Fruit fly (Drosophila melanogaster): Measurements from ENCODE around the gene GCC185.

GCC185 gene

DNA sequence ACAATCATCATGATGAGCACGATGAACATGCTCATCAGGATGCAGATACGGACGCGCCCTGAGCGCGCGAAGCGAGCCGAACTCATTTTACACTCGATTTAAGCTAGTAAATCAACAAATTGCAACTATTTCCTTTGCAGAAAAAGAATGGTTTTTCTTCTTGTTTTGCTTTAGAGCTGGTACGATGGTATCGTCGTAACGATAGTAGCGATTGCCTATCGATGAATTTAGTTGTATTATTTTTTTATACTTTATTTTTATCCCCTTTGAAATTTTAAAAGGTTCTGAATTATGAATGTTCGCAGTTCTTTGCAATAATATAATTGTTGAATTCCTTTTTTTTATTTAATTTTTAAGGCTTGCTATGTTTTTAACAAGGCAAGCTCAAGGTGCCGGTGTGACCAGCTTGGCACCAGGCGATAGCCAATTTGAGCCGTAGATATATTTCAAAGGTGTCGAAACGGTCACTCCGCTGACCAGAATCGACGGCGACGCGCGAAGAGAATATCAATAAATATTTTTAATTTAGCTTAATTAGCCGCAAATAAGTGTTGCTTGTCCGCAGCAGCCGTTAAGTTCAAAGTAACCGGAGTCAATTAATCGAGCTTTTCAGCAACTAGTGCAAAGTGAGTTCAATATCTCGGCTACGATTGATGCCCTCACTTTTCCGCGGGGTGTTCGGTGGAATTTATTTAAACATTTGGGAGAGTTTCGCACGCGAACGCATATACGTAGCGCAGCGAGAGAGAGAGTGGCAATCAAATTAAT, 43.1 kb upstream of the GCC185 start, which contains the start of the genes CG12213 and GC1 (continued):
- peak; percentile 60 for TF ChIP-seq sqz (GFP tag; optimal IDR thresholded peaks at IDR 0.05)
- TF ChIP-seq Dref (GFP tag; IDR thresholded peaks at IDR 0.05), result peak; percentile 76
- TF ChIP-seq nerfin-1 (tag; optimal IDR thresholded peaks at IDR 0.05), result peak; percentile 39
- no peak for TF ChIP-seq kni (GFP tag; optimal IDR thresholded peaks at IDR 0.05)
- TF ChIP-seq CG11504 (tag; optimal IDR thresholded peaks at IDR 0.05), result peak; percentile 56
- peak; percentile 7 for TF ChIP-seq CG13775 (GFP tag; optimal IDR thresholded peaks at IDR 0.05)
- peak; percentile 75 for TF ChIP-seq Nf-YC (tag; optimal IDR thresholded peaks at IDR 0.05)
- 0 out of 2 replicates have a peak, but pooled peaks have one; percentile 28 for TF ChIP-seq NFAT (GFP tag; IDR thresholded peaks at IDR 0.05)
- TF ChIP-seq NfI (GFP tag; optimal IDR thresholded peaks at IDR 0.05), result peak; percentile 18
- peak; percentile 8 for TF ChIP-seq dmrt11E (tag; optimal IDR thresholded peaks at IDR 0.05)
- no peak for TF ChIP-seq HLHmδ (GFP tag; optimal IDR thresholded peaks at IDR 0.05)
- TF ChIP-seq Dek (tag; optimal IDR thresholded peaks at IDR 0.05), result peak; percentile 56
- peak; percentile 99 for TF ChIP-seq knrl (GFP tag; IDR thresholded peaks at IDR 0.05; ENCODE audit: partially characterized antibody)
- TF ChIP-seq slbo (GFP tag; IDR thresholded peaks at IDR 0.05), result peak; percentile 25; the same call in 1 of the 2 replicates
- TF ChIP-seq Trl (optimal IDR thresholded peaks at IDR 0.05), result peak; percentile 29 to 62
- TF ChIP-seq Trl (GFP tag; optimal IDR thresholded peaks at IDR 0.05), result peak; percentile 4
- peak; percentile 93 for TF ChIP-seq ato (GFP tag; IDR thresholded peaks at IDR 0.05; ENCODE audit: partially characterized antibody)
- peak; percentile 93 for TF ChIP-seq Sry-δ (GFP tag; optimal IDR thresholded peaks at IDR 0.05)
- TF ChIP-seq CG2116 (GFP tag; optimal IDR thresholded peaks at IDR 0.05), result peak; percentile 83
- peak; percentile 33 for TF ChIP-seq scrt (GFP tag; optimal IDR thresholded peaks at IDR 0.05)
- TF ChIP-seq lmd (GFP tag; IDR thresholded peaks at IDR 0.05), result no peak
- no peak; the same call in 1 of the 2 replicates for TF ChIP-seq sob (GFP tag; IDR thresholded peaks at IDR 0.05)
- TF ChIP-seq CG42726 (GFP tag; IDR thresholded peaks at IDR 0.05; ENCODE audit: partially characterized antibody), result peak; percentile 97
- peak; percentile 42 for TF ChIP-seq CG17385 (GFP tag; optimal IDR thresholded peaks at IDR 0.05)
- TF ChIP-seq yki (optimal IDR thresholded peaks at IDR 0.05), result no peak
- no peak for TF ChIP-seq CG3065 (GFP tag; optimal IDR thresholded peaks at IDR 0.05)
- peak; percentile 94 for TF ChIP-seq mld (GFP tag; IDR thresholded peaks at IDR 0.05; ENCODE audit: partially characterized antibody)
- no peak for TF ChIP-seq abd-A (tag; optimal IDR thresholded peaks at IDR 0.05)
- peak; percentile 85 for TF ChIP-seq Med (GFP tag)
- TF ChIP-seq CG9932 (GFP tag; IDR thresholded peaks at IDR 0.05), result peak; percentile 73; the same call in 1 of the 2 replicates
- peak; percentile 69 for TF ChIP-seq CG15514 (GFP tag; optimal IDR thresholded peaks at IDR 0.05)
- TF ChIP-seq CG10147 (GFP tag; optimal IDR thresholded peaks at IDR 0.05), result peak; percentile 4
- 0 out of 3 replicates have a peak, but pooled peaks have one; percentile 12 for TF ChIP-seq CG34422 (GFP tag; IDR thresholded peaks at IDR 0.05)
- TF ChIP-seq Jarid2 (GFP tag; optimal IDR thresholded peaks at IDR 0.05), result peak; percentile 26
- TF ChIP-seq Rfx (GFP tag; IDR thresholded peaks at IDR 0.05), result peak; percentile 35; the same call in 1 of the 2 replicates
- TF ChIP-seq Elba2 (GFP tag; optimal IDR thresholded peaks at IDR 0.05), result peak; percentile 6
- peak; percentile 38 for TF ChIP-seq CG18262 (tag; optimal IDR thresholded peaks at IDR 0.05)
- TF ChIP-seq rib (GFP tag; IDR thresholded peaks at IDR 0.05), result no peak
- TF ChIP-seq HHEX (GFP tag; optimal IDR thresholded peaks at IDR 0.05), result no peak
- TF ChIP-seq CG32767 (GFP tag; IDR thresholded peaks at IDR 0.05), result no peak
- peak; percentile 69 for TF ChIP-seq MESR4 (GFP tag; optimal IDR thresholded peaks at IDR 0.05)
- TF ChIP-seq CG6689 (GFP tag; IDR thresholded peaks at IDR 0.05), result no peak
- TF ChIP-seq CG30020 (tag; optimal IDR thresholded peaks at IDR 0.05), result peak; percentile 59
- TF ChIP-seq trem (tag; optimal IDR thresholded peaks at IDR 0.05), result peak; percentile 93
- peak; percentile 1 for TF ChIP-seq cad (GFP tag; optimal IDR thresholded peaks at IDR 0.05)
- peak; percentile 89; the same call in 1 of the 3 replicates for TF ChIP-seq jigr1 (GFP tag; IDR thresholded peaks at IDR 0.05)
- 0 out of 3 replicates have a peak, but pooled peaks have one; percentile 21 for TF ChIP-seq Dbx (GFP tag; IDR thresholded peaks at IDR 0.05)
- TF ChIP-seq sna (GFP tag; IDR thresholded peaks at IDR 0.05; ENCODE audit: partially characterized antibody), result peak; percentile 99

Data from whole organism, embryonic.